Fruit fly (Drosophila melanogaster) whole organism, prepupa: ENCODE results near the gene S6k.
A peak's percentile ranks its signal among the peaks of the same experiment; 100 is the strongest.

Source experiments
- CG10669 ChIP-seq: fragments of 200-800 bp; sonication (Bioruptor generic); optimal IDR thresholded peaks from 3 replicates; lab custom pipeline; 2018; ENCODE audit warnings: missing biosample characterization, mild to moderate bottlenecking, missing genetic modification characterization, moderate library complexity
- CG11294 ChIP-seq: fragments of 200-800 bp; sonication (Bioruptor generic); IDR thresholded peaks from 2 replicates; pipeline ENCODE4 v1.3.6; 2022; ENCODE audit warnings: missing biosample characterization, missing genetic modification characterization
- CG11762 ChIP-seq: fragments of 200-800 bp; sonication (Bioruptor generic); optimal IDR thresholded peaks from 3 replicates; lab custom pipeline; 2016; ENCODE audit warnings: missing biosample characterization, missing genetic modification characterization; ENCODE audit not compliant: insufficient read depth
- CG11902 ChIP-seq: fragments of 200-800 bp; sonication (Bioruptor generic); optimal IDR thresholded peaks from 3 replicates; lab custom pipeline; 2016; ENCODE audit warnings: missing biosample characterization, missing genetic modification characterization
- CG15336 ChIP-seq: fragments of 200-800 bp; sonication (Bioruptor generic); IDR thresholded peaks from 2 replicates; pipeline ENCODE4 v1.3.6; 2022; ENCODE audit warnings: missing biosample characterization, missing genetic modification characterization
- CG1621 ChIP-seq: fragments of 200-800 bp; sonication (Bioruptor generic); optimal IDR thresholded peaks from 3 replicates; lab custom pipeline; 2018; ENCODE audit warnings: missing biosample characterization, mild to moderate bottlenecking, missing genetic modification characterization
- CG16779 ChIP-seq: fragments of 200-800 bp; sonication (Bioruptor generic); optimal IDR thresholded peaks from 3 replicates; lab custom pipeline; 2017; ENCODE audit warnings: missing biosample characterization, mild to moderate bottlenecking, missing genetic modification characterization
- CG32006 ChIP-seq: fragments of 200-800 bp; sonication (Bioruptor generic); optimal IDR thresholded peaks from 3 replicates; lab custom pipeline; 2017; ENCODE audit warnings: missing biosample characterization, mild to moderate bottlenecking, missing genetic modification characterization
- CG34406 ChIP-seq: fragments of 200-800 bp; sonication (Bioruptor generic); optimal IDR thresholded peaks from 3 replicates; lab custom pipeline; 2016; ENCODE audit warnings: missing biosample characterization, missing genetic modification characterization
- CG3919 ChIP-seq: fragments of 200-800 bp; sonication (Bioruptor generic); optimal IDR thresholded peaks from 3 replicates; lab custom pipeline; 2016; ENCODE audit warnings: missing biosample characterization, missing genetic modification characterization
- CG4318 ChIP-seq: fragments of 200-800 bp; sonication (Bioruptor generic); optimal IDR thresholded peaks from 3 replicates; lab custom pipeline; 2017; ENCODE audit warnings: missing biosample characterization, mild to moderate bottlenecking, missing genetic modification characterization
- CG6163 ChIP-seq: fragments of 200-800 bp; sonication (Bioruptor generic); IDR thresholded peaks from 3 replicates; pipeline ENCODE4 v1.3.6; 2022; ENCODE audit warnings: missing biosample characterization, missing genetic modification characterization
- CG6276 ChIP-seq: fragments of 200-800 bp; sonication (Bioruptor generic); optimal IDR thresholded peaks from 2 replicates; lab custom pipeline; 2017; ENCODE audit warnings: missing biosample characterization, mild to moderate bottlenecking, missing genetic modification characterization
- CG6792 ChIP-seq: fragments of 200-800 bp; sonication (Bioruptor generic); optimal IDR thresholded peaks from 3 replicates; lab custom pipeline; 2016; ENCODE audit warnings: missing biosample characterization, missing genetic modification characterization
- CG6808 ChIP-seq: fragments of 200-800 bp; sonication (Bioruptor generic); optimal IDR thresholded peaks from 3 replicates; lab custom pipeline; 2017; ENCODE audit warnings: missing biosample characterization, missing genetic modification characterization, mild to moderate bottlenecking, moderate library complexity, missing genetic modification reagents
- CG6854 ChIP-seq: fragments of 200-800 bp; sonication (Bioruptor generic); optimal IDR thresholded peaks from 2 replicates; lab custom pipeline; 2017; ENCODE audit warnings: missing biosample characterization, mild to moderate bottlenecking, missing genetic modification characterization
- CG7368 ChIP-seq: fragments of 200-800 bp; sonication (Bioruptor generic); optimal IDR thresholded peaks from 3 replicates; lab custom pipeline; 2016; ENCODE audit warnings: missing biosample characterization, missing genetic modification characterization
- CG8119 ChIP-seq: fragments of 200-800 bp; sonication (Bioruptor generic); IDR thresholded peaks from 3 replicates; pipeline ENCODE4 v1.3.6; 2022; ENCODE audit warnings: missing biosample characterization, missing genetic modification characterization
- CG8319 ChIP-seq: fragments of 200-800 bp; sonication (Bioruptor generic); optimal IDR thresholded peaks from 3 replicates; lab custom pipeline; 2016; ENCODE audit warnings: missing biosample characterization, missing genetic modification characterization
- CG8632 ChIP-seq: fragments of 200-800 bp; sonication (Bioruptor generic); optimal IDR thresholded peaks from 3 replicates; lab custom pipeline; 2016; ENCODE audit warnings: missing biosample characterization, missing genetic modification characterization
- Eip75B ChIP-seq: fragments of 200-800 bp; sonication (Bioruptor generic); optimal IDR thresholded peaks from 3 replicates; lab custom pipeline; 2016; ENCODE audit warnings: missing biosample characterization, missing genetic modification characterization
- Eip78C ChIP-seq: fragments of 200-800 bp; sonication (Bioruptor generic); peaks from one replicate; lab custom pipeline; 2016; ENCODE audit warnings: missing biosample characterization, missing genetic modification characterization
- Eip93F ChIP-seq: fragments of 200-800 bp; sonication (Bioruptor generic); optimal IDR thresholded peaks from 2 replicates; lab custom pipeline; 2016; ENCODE audit warnings: missing biosample characterization, mild to moderate bottlenecking, missing genetic modification characterization
- Ets21C ChIP-seq: fragments of 200-800 bp; sonication (Bioruptor generic); optimal IDR thresholded peaks from 3 replicates; lab custom pipeline; 2016; ENCODE audit warnings: missing biosample characterization, missing genetic modification characterization
- Gug ChIP-seq: fragments of 200-800 bp; sonication (Bioruptor generic); IDR thresholded peaks from 2 replicates; pipeline ENCODE4 v1.3.6; 2022; ENCODE audit warnings: missing biosample characterization, missing genetic modification characterization
- Hr38 ChIP-seq: sonication (Bioruptor generic); optimal IDR thresholded peaks from 2 replicates; lab custom pipeline; 2016; ENCODE audit warnings: missing biosample characterization, missing genetic modification characterization
- Hr39 ChIP-seq: fragments of 200-800 bp; sonication (Bioruptor generic); optimal IDR thresholded peaks from 2 replicates; lab custom pipeline; 2016; ENCODE audit warnings: missing biosample characterization, missing genetic modification characterization
- Met ChIP-seq: fragments of 200-800 bp; sonication (Bioruptor generic); optimal IDR thresholded peaks from 3 replicates; lab custom pipeline; 2016; ENCODE audit warnings: missing biosample characterization, missing genetic modification characterization
- OdsH ChIP-seq: fragments of 200-800 bp; sonication (Bioruptor generic); optimal IDR thresholded peaks from 3 replicates; lab custom pipeline; 2016; ENCODE audit warnings: missing biosample characterization, missing genetic modification characterization
- Sox15 ChIP-seq: fragments of 200-800 bp; sonication (Bioruptor generic); optimal IDR thresholded peaks from 3 replicates; lab custom pipeline; 2016; ENCODE audit warnings: missing biosample characterization, missing genetic modification characterization
- achi ChIP-seq: fragments of 200-800 bp; sonication (Bioruptor generic); optimal IDR thresholded peaks from 3 replicates; lab custom pipeline; 2016; ENCODE audit warnings: missing biosample characterization, missing genetic modification characterization
- acj6 ChIP-seq: fragments of 200-800 bp; sonication (Bioruptor generic); optimal IDR thresholded peaks from 3 replicates; lab custom pipeline; 2016; ENCODE audit warnings: missing biosample characterization, missing genetic modification characterization
- dsx ChIP-seq: fragments of 200-800 bp; optimal IDR thresholded peaks from 3 replicates; lab custom pipeline; 2019; ENCODE audit warnings: missing biosample characterization, mild to moderate bottlenecking, missing genetic modification characterization, moderate library complexity; ENCODE audit not compliant: poor library complexity, severe bottlenecking
- eg ChIP-seq: fragments of 200-800 bp; sonication (Bioruptor generic); IDR thresholded peaks from 3 replicates; pipeline ENCODE4 v1.3.6; 2022; ENCODE audit warnings: missing biosample characterization, missing genetic modification characterization
- esn ChIP-seq: fragments of 200-800 bp; sonication (Bioruptor generic); optimal IDR thresholded peaks from 2 replicates; lab custom pipeline; 2016; ENCODE audit warnings: missing biosample characterization, mild to moderate bottlenecking, missing genetic modification characterization, moderate library complexity
- fd59A ChIP-seq: fragments of 200-800 bp; sonication (Bioruptor generic); optimal IDR thresholded peaks from 2 replicates; lab custom pipeline; 2017; ENCODE audit warnings: missing biosample characterization, mild to moderate bottlenecking, missing genetic modification characterization, missing genetic modification reagents
- fd85E ChIP-seq: fragments of 200-800 bp; sonication (Bioruptor generic); optimal IDR thresholded peaks from 3 replicates; lab custom pipeline; 2016; ENCODE audit warnings: missing biosample characterization, missing genetic modification characterization
- fkh ChIP-seq: fragments of 200-800 bp; sonication (Bioruptor generic); optimal IDR thresholded peaks from 3 replicates; lab custom pipeline; 2017; ENCODE audit warnings: missing biosample characterization, mild to moderate bottlenecking, missing genetic modification characterization, moderate library complexity
- lz ChIP-seq: fragments of 200-800 bp; sonication (Bioruptor generic); optimal IDR thresholded peaks from 3 replicates; lab custom pipeline; 2016; ENCODE audit warnings: missing biosample characterization, missing genetic modification characterization
- net ChIP-seq: fragments of 200-800 bp; sonication (Bioruptor generic); optimal IDR thresholded peaks from 3 replicates; lab custom pipeline; 2016; ENCODE audit warnings: missing biosample characterization, missing genetic modification characterization
- salr ChIP-seq, 2 experiments: fragments of 200-800 bp; sonication (Bioruptor generic); optimal IDR thresholded peaks; 3 replicates each; lab custom pipeline; 2016 to 2018; ENCODE audit warnings: missing biosample characterization in 2 of 2, missing genetic modification characterization in 2 of 2, mild to moderate bottlenecking in 1 of 2
- ss ChIP-seq, 2 experiments: fragments of 200-800 bp; sonication (Bioruptor generic); optimal IDR thresholded peaks; 2 replicates in 1 of 2; 3 replicates in 1 of 2; lab custom pipeline; 2017 to 2018; ENCODE audit warnings: mild to moderate bottlenecking in 2 of 2, missing biosample characterization in 2 of 2, missing genetic modification characterization in 2 of 2, moderate library complexity in 1 of 2
- svp ChIP-seq: fragments of 200-800 bp; sonication (Bioruptor generic); peaks from one replicate; lab custom pipeline; 2016; ENCODE audit warnings: missing biosample characterization, missing genetic modification characterization

The S6k gene

dm6 chr3L:5797274-5797673, 13.5 kb downstream of the S6k start:
- no peak for TF ChIP-seq fkh
- TF ChIP-seq fd85E (GFP tag; lab: Kevin White, UChicago), result no peak
- TF ChIP-seq CG6854, result no peak
- no peak for TF ChIP-seq ss (GFP tag; optimal IDR thresholded peaks at IDR 0.05; lab: Kevin White, UChicago)
- no peak for TF ChIP-seq CG10669 (GFP tag; lab: Kevin White, UChicago)
- no peak for TF ChIP-seq CG6163 (GFP tag; lab: Robert Waterston, UW)
- TF ChIP-seq acj6, result no peak
- no peak for TF ChIP-seq CG11294 (GFP tag; lab: Robert Waterston, UW)
- no peak for TF ChIP-seq lz (GFP tag; lab: Kevin White, UChicago)
- no peak for TF ChIP-seq CG16779 (tag; lab: Kevin White, UChicago)
- TF ChIP-seq Hr39 (GFP tag; lab: Kevin White, UChicago), result no peak
- no peak for TF ChIP-seq Eip78C (GFP tag; lab: Kevin White, UChicago)
- TF ChIP-seq Eip75B (GFP tag; lab: Kevin White, UChicago), result no peak
- TF ChIP-seq net (GFP tag; lab: Kevin White, UChicago), result no peak
- TF ChIP-seq Met (GFP tag; lab: Kevin White, UChicago), result no peak
- no peak for TF ChIP-seq CG1621 (tag; lab: Kevin White, UChicago)
- TF ChIP-seq CG34406, result no peak
- no peak for TF ChIP-seq Eip93F (GFP tag; lab: Kevin White, UChicago)
- TF ChIP-seq CG8119 (GFP tag; lab: Robert Waterston, UW), result no peak

- TF ChIP-seq Sox15 (no peak), salr (GFP tag; optimal IDR thresholded peaks at IDR 0.05; lab: Kevin White, UChicago) (no peak), CG6163 (GFP tag; lab: Robert Waterston, UW) (peak; percentile 24; the same call in 1 of the 3 replicates), fd85E (GFP tag; lab: Kevin White, UChicago) (no peak), fkh (no peak), Eip75B (GFP tag; lab: Kevin White, UChicago) (no peak), CG15336 (peak; percentile 32; the same call in 1 of the 2 replicates), CG32006 (GFP tag; lab: Kevin White, UChicago) (no peak), eg (GFP tag; lab: Robert Waterston, UW) (0 out of 3 replicates have a peak, but pooled peaks have one; percentile 41), Eip93F (GFP tag; lab: Kevin White, UChicago) (no peak), CG11902 (no peak), Eip78C (GFP tag; lab: Kevin White, UChicago) (peak; percentile 52), CG6276 (GFP tag; lab: Kevin White, UChicago) (no peak)
- TF ChIP-seq, all 60 proteins: peak for 4
These were observed 14.2 kb downstream of the S6k start, which contains the start of gene Tektin-C for dm6 chr3L:5796493-5796998. Gene Tektin-C (minus strand): TSS chr3L:5796543.

dm6 chr3L:5793967-5794366, 16.8 kb downstream of the S6k start, which contains the start of gene Bre1:
Gene Bre1 (minus strand): TSS chr3L:5794192.
- TF ChIP-seq CG11902, result no peak
- TF ChIP-seq Eip93F (GFP tag; lab: Kevin White, UChicago), result no peak
- no peak for TF ChIP-seq fkh
- TF ChIP-seq CG7368, result no peak
- TF ChIP-seq OdsH (GFP tag; lab: Kevin White, UChicago), result no peak
- TF ChIP-seq Gug (GFP tag; lab: Robert Waterston, UW), result no peak
- no peak for TF ChIP-seq CG8632 (GFP tag; lab: Kevin White, UChicago)

- TF ChIP-seq CG32006 (GFP tag; lab: Kevin White, UChicago) (no peak), CG1621 (tag; lab: Kevin White, UChicago) (no peak), CG6792 (no peak), Eip75B (GFP tag; lab: Kevin White, UChicago) (no peak), acj6 (no peak), fd59A (GFP tag; lab: Kevin White, UChicago) (no peak), Hr38 (GFP tag; lab: Kevin White, UChicago) (no peak), Gug (GFP tag; lab: Robert Waterston, UW) (no peak), CG3919 (GFP tag; lab: Kevin White, UChicago) (no peak), achi (GFP tag; lab: Kevin White, UChicago) (no peak), CG4318 (GFP tag; lab: Kevin White, UChicago) (no peak), esn (GFP tag; lab: Kevin White, UChicago) (peak; percentile 60), CG8319 (no peak), Met (GFP tag; lab: Kevin White, UChicago) (no peak), CG34406 (no peak), CG11762 (GFP tag; lab: Kevin White, UChicago) (no peak), svp (GFP tag; lab: Kevin White, UChicago) (no peak), Eip78C (GFP tag; lab: Kevin White, UChicago) (peak; percentile 86), CG8632 (GFP tag; lab: Kevin White, UChicago) (peak; percentile 24), CG15336 (peak; percentile 27; the same call in 1 of the 2 replicates), CG11294 (GFP tag; lab: Robert Waterston, UW) (no peak), salr (GFP tag; optimal IDR thresholded peaks at IDR 0.05; lab: Kevin White, UChicago) (no peak), Eip93F (GFP tag; lab: Kevin White, UChicago) (no peak), dsx (GFP tag; lab: Kevin White, UChicago) (no peak), CG10669 (GFP tag; lab: Kevin White, UChicago) (no peak), CG6808 (GFP tag; lab: Kevin White, UChicago) (no peak), Ets21C (GFP tag; lab: Kevin White, UChicago) (no peak), CG6276 (GFP tag; lab: Kevin White, UChicago) (no peak)
These were observed 21.1 kb downstream of the S6k start for dm6 chr3L:5789663-5790062.
